Worm (Caenorhabditis elegans) whole organism, late embryonic: ENCODE measurements around the gene F14H8.4.

ENCODE experiments used
- K02D7.2 ChIP-seq: sonication (generic microtip); optimal IDR thresholded peaks from 2 replicates; lab custom pipeline; 2017; ENCODE audit warnings: mild to moderate bottlenecking, missing genetic modification characterization, missing compliant biosample characterization
- K09A11.1 ChIP-seq: sonication (generic microtip); optimal IDR thresholded peaks from 2 replicates; lab custom pipeline; 2017; ENCODE audit warnings: antibody characterized with exemption, mild to moderate bottlenecking, missing genetic modification characterization, missing compliant biosample characterization; ENCODE audit not compliant: insufficient read depth
- Y22D7AL.16 ChIP-seq: sonication (generic microtip); optimal IDR thresholded peaks from 2 replicates; lab custom pipeline; 2016; ENCODE audit warnings: missing genetic modification characterization, missing compliant biosample characterization
- ceh-19 ChIP-seq: fragments of 200-800 bp; sonication (Bioruptor generic); optimal IDR thresholded peaks from 2 replicates; lab custom pipeline; 2018; ENCODE audit warnings: mild to moderate bottlenecking, missing genetic modification characterization, missing compliant biosample characterization
- ceh-22 ChIP-seq: sonication (generic microtip); optimal IDR thresholded peaks from 2 replicates; lab custom pipeline; 2017; ENCODE audit warnings: missing biosample characterization, missing genetic modification characterization
- ceh-31 ChIP-seq: sonication (generic microtip); optimal IDR thresholded peaks from 2 replicates; lab custom pipeline; 2016; ENCODE audit warnings: missing genetic modification characterization, missing compliant biosample characterization
- ceh-34 ChIP-seq: sonication (generic microtip); optimal IDR thresholded peaks from 2 replicates; lab custom pipeline; 2016; ENCODE audit warnings: mild to moderate bottlenecking, missing genetic modification characterization, missing compliant biosample characterization
- ceh-45 ChIP-seq: fragments of 200-800 bp; sonication (Bioruptor generic); IDR thresholded peaks from 2 replicates; pipeline ENCODE4 v1.3.6; 2022; ENCODE audit warnings: missing genetic modification reagents, missing genetic modification characterization, missing compliant biosample characterization
- ceh-48 ChIP-seq: sonication (generic microtip); optimal IDR thresholded peaks from 2 replicates; lab custom pipeline; 2016; ENCODE audit warnings: missing genetic modification characterization, inconsistent platforms, missing compliant biosample characterization
- ceh-9 ChIP-seq: sonication (generic microtip); optimal IDR thresholded peaks from 2 replicates; lab custom pipeline; 2016; ENCODE audit warnings: mild to moderate bottlenecking, missing genetic modification characterization, inconsistent platforms, missing compliant biosample characterization
- elt-2 ChIP-seq: sonication (generic microtip); optimal IDR thresholded peaks from 2 replicates; lab custom pipeline; 2016; ENCODE audit warnings: missing genetic modification reagents, missing genetic modification characterization, missing compliant biosample characterization
- ets-4 ChIP-seq: sonication (generic microtip); optimal IDR thresholded peaks from 2 replicates; lab custom pipeline; 2016; ENCODE audit warnings: missing genetic modification characterization, missing compliant biosample characterization
- eyg-1 ChIP-seq: sonication (generic microtip); optimal IDR thresholded peaks from 2 replicates; lab custom pipeline; 2016; ENCODE audit warnings: missing genotype, missing genetic modification characterization, missing compliant biosample characterization
- fkh-10 ChIP-seq: fragments of 150-350 bp; optimal IDR thresholded peaks from 2 replicates; lab custom pipeline; 2014; ENCODE audit warnings: missing biosample characterization, missing genetic modification reagents, missing genetic modification characterization
- gmeb-2 ChIP-seq: sonication (generic microtip); optimal IDR thresholded peaks from 2 replicates; lab custom pipeline; 2016; ENCODE audit warnings: missing genetic modification characterization, inconsistent platforms, missing compliant biosample characterization
- hlh-13 ChIP-seq: fragments of 200-800 bp; sonication (Bioruptor generic); optimal IDR thresholded peaks from 2 replicates; lab custom pipeline; 2018; ENCODE audit warnings: mild to moderate bottlenecking, missing genetic modification characterization, missing compliant biosample characterization
- hlh-15 ChIP-seq: sonication (generic microtip); optimal IDR thresholded peaks from 2 replicates; lab custom pipeline; 2016; ENCODE audit warnings: missing genetic modification characterization, missing compliant biosample characterization
- hlh-30 ChIP-seq: sonication (generic microtip); optimal IDR thresholded peaks from 2 replicates; lab custom pipeline; 2017; ENCODE audit warnings: antibody characterized with exemption, missing genetic modification characterization, missing compliant biosample characterization; ENCODE audit not compliant: insufficient read depth
- hlh-6 ChIP-seq: sonication (generic microtip); optimal IDR thresholded peaks from 2 replicates; lab custom pipeline; 2016; ENCODE audit warnings: missing genotype, missing genetic modification characterization, missing compliant biosample characterization
- hlh-8 ChIP-seq: sonication (generic microtip); optimal IDR thresholded peaks from 2 replicates; lab custom pipeline; 2016; ENCODE audit warnings: missing genotype, missing genetic modification characterization, missing compliant biosample characterization
- lim-6 ChIP-seq: sonication (generic microtip); optimal IDR thresholded peaks from 2 replicates; lab custom pipeline; 2016; ENCODE audit warnings: missing genetic modification characterization, missing compliant biosample characterization
- lin-11 ChIP-seq: fragments of 200-800 bp; sonication (Bioruptor generic); optimal IDR thresholded peaks from 2 replicates; lab custom pipeline; 2018; ENCODE audit warnings: mild to moderate bottlenecking, missing genetic modification characterization, missing compliant biosample characterization
- madf-2 ChIP-seq: sonication (generic microtip); optimal IDR thresholded peaks from 2 replicates; lab custom pipeline; 2017; ENCODE audit warnings: missing genetic modification characterization, missing compliant biosample characterization
- nfya-1 ChIP-seq: sonication (generic microtip); optimal IDR thresholded peaks from 2 replicates; lab custom pipeline; 2017; ENCODE audit warnings: missing genetic modification characterization, mild to moderate bottlenecking, missing compliant biosample characterization, antibody characterized with exemption, moderate library complexity
- nhr-11 ChIP-seq: fragments of 150-350 bp; optimal IDR thresholded peaks from 2 replicates; lab custom pipeline; 2014; ENCODE audit warnings: missing biosample characterization, missing genetic modification characterization
- nhr-232 ChIP-seq: sonication (generic microtip); optimal IDR thresholded peaks from 2 replicates; lab custom pipeline; 2016; ENCODE audit warnings: missing genetic modification characterization, missing compliant biosample characterization
- npax-4 ChIP-seq: sonication (generic microtip); optimal IDR thresholded peaks from 2 replicates; lab custom pipeline; 2016; ENCODE audit warnings: missing genetic modification characterization, missing compliant biosample characterization
- odd-2 ChIP-seq: sonication (generic microtip); optimal IDR thresholded peaks from 2 replicates; lab custom pipeline; 2017; ENCODE audit warnings: antibody characterized with exemption, mild to moderate bottlenecking, missing genetic modification characterization, missing compliant biosample characterization
- pha-4 ChIP-seq: fragments of 150-350 bp; optimal IDR thresholded peaks from 2 replicates; lab custom pipeline; 2018; ENCODE audit warnings: missing biosample characterization, missing genetic modification reagents, missing genetic modification characterization
- pros-1 ChIP-seq: fragments of 150-350 bp; optimal IDR thresholded peaks from 2 replicates; lab custom pipeline; 2014; ENCODE audit warnings: missing biosample characterization, missing genetic modification reagents, missing genetic modification characterization
- ref-2 ChIP-seq: sonication (generic microtip); optimal IDR thresholded peaks from 2 replicates; lab custom pipeline; 2016; ENCODE audit warnings: missing genetic modification characterization, missing compliant biosample characterization
- sdc-2 ChIP-seq: sonication (generic microtip); optimal IDR thresholded peaks from 2 replicates; lab custom pipeline; 2016; ENCODE audit warnings: missing genotype, missing genetic modification characterization, missing compliant biosample characterization
- unc-42 ChIP-seq: sonication (generic microtip); optimal IDR thresholded peaks from 2 replicates; lab custom pipeline; 2016; ENCODE audit warnings: missing genotype, missing genetic modification characterization, missing compliant biosample characterization
- unc-55 ChIP-seq: sonication (generic microtip); optimal IDR thresholded peaks from 2 replicates; lab custom pipeline; 2017; ENCODE audit warnings: missing biosample characterization, missing genetic modification reagents, missing genetic modification characterization
- unc-86 ChIP-seq: sonication (generic microtip); optimal IDR thresholded peaks from 2 replicates; lab custom pipeline; 2016; ENCODE audit warnings: missing genetic modification characterization, missing compliant biosample characterization
- zip-5 ChIP-seq: sonication (generic microtip); optimal IDR thresholded peaks from 2 replicates; lab custom pipeline; 2016; ENCODE audit warnings: missing genetic modification characterization, missing compliant biosample characterization

The F14H8.4 gene

DNA sequence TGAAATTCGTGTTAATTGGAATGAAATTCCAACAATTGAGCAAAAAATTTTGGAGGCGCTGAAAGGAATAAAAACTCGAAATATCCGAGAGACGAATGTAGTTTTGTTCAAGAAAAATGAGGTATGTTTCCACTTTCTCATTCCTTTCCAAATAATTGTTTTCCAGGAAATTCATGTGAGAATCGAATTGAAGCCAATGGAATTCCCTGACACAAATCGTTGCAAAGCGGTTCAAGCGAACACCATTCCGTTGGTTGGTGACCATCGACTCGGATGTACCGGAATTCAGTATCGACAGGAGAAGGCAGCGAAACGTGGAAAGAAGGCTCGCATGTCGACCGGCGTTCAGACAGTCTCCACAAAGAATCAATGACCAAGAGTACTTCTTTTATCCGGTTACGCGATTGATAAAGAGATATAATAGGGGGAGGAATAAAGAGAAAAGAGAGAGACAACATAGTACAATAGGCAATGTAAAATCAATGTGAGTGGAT, 32.7 kb downstream of the F14H8.4 start:
- TF ChIP-seq madf-2 (tag; lab: Kevin White, UChicago) (no peak), lim-6 (tag; lab: Kevin White, UChicago) (no peak), ceh-48 (tag; lab: Kevin White, UChicago) (no peak), ceh-45 (GFP tag; lab: Robert Waterston, UW) (no peak), K02D7.2 (tag; lab: Kevin White, UChicago) (no peak), ref-2 (tag; lab: Kevin White, UChicago) (no peak), Y22D7AL.16 (no peak), ceh-9 (tag; lab: Kevin White, UChicago) (no peak), hlh-13 (GFP tag; lab: Kevin White, UChicago) (no peak), gmeb-2 (tag; lab: Kevin White, UChicago) (no peak), unc-86 (no peak), hlh-8 (tag; lab: Kevin White, UChicago) (no peak), zip-5 (no peak), nhr-232 (tag; lab: Kevin White, UChicago) (no peak), hlh-15 (tag; lab: Kevin White, UChicago) (no peak)

DNA sequence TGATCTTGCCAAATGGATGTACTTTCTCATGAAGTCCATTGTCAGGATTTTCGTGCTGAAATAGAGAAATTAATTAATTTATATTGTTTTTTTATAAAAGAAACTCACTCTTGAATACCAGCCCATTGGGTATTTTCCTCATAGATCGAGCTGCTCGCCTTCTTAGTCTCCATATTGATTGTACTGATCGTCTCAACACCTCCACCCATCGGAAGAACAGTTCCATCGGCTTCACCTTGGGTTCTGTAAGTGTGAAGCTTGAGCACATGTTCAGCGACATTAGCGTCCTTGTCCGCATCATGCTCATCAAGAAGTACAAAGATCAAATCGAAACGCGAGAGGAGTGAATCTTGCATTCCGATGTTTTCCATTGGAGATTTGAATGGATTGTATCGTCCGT, 34.1 kb downstream of the F14H8.4 start:
- TF ChIP-seq nfya-1 (tag; lab: Kevin White, UChicago), result no peak
- TF ChIP-seq sdc-2 (tag; lab: Kevin White, UChicago), result no peak
- TF ChIP-seq unc-86, result no peak
- TF ChIP-seq eyg-1 (tag; lab: Kevin White, UChicago), result no peak
- TF ChIP-seq pha-4 (tag; lab: Kevin White, UChicago), result no peak
- no peak for TF ChIP-seq pros-1 (tag; lab: Kevin White, UChicago)
- TF ChIP-seq Y22D7AL.16, result no peak
- no peak for TF ChIP-seq nhr-11
- TF ChIP-seq unc-42 (tag; lab: Kevin White, UChicago), result no peak
- no peak for TF ChIP-seq ceh-45 (GFP tag; lab: Robert Waterston, UW)
- no peak for TF ChIP-seq hlh-15 (tag; lab: Kevin White, UChicago)
- TF ChIP-seq ets-4 (tag; lab: Kevin White, UChicago), result no peak
- no peak for TF ChIP-seq gmeb-2 (tag; lab: Kevin White, UChicago)
- no peak for TF ChIP-seq hlh-30
- no peak for TF ChIP-seq fkh-10 (GFP tag; lab: Kevin White, UChicago)
- TF ChIP-seq hlh-6, result no peak
- TF ChIP-seq K09A11.1 (tag; lab: Kevin White, UChicago), result no peak

DNA sequence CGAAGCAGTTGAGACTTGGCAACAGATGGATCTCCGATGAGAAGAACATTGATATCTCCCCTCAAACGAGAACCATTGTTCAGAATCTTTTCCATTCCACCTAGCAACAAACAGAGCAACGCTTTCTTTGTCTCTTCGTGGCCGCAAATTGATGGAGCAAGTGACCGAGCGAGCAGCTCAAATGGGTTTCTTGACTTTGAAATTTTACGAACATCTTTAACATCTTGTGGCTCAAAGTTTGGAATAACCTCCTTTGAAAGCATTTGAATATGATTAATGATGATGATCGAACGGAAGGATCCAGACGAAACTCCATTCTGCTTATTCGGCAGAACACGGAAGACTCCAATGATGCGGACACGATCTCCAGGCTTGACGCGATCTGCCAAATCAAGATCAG, 34.8 kb downstream of the F14H8.4 start:
- TF ChIP-seq pros-1 (tag; lab: Kevin White, UChicago) (no peak), ceh-19 (no peak), ceh-9 (tag; lab: Kevin White, UChicago) (no peak), ceh-22 (tag; lab: Kevin White, UChicago) (no peak), ceh-48 (tag; lab: Kevin White, UChicago) (no peak), sdc-2 (tag; lab: Kevin White, UChicago) (no peak), ceh-34 (tag; lab: Kevin White, UChicago) (no peak), odd-2 (tag; lab: Kevin White, UChicago) (no peak), npax-4 (tag; lab: Kevin White, UChicago) (no peak), elt-2 (tag; lab: Kevin White, UChicago) (no peak), ceh-31 (tag; lab: Kevin White, UChicago) (no peak)

DNA sequence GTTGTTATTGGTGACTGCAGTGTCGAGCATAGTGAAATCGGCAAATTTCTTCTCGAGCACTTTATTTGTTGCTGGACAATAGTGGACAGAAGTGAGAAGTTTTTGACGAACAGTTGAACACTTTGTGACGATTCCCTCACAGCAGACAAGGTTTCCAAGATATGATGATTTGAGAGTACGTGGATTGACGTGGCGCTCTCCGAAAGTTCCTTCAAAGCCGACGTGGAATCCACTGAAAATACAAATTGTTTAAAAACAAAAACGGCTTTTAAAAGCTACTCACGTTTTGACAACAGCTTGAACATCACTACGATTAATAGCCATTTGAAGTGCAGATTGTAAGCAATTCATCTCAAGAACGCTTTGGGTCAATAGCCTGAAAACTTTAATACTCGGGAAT, 35.3 kb downstream of the F14H8.4 start:
- TF ChIP-seq lin-11 (tag; lab: Kevin White, UChicago) (no peak), ceh-48 (tag; lab: Kevin White, UChicago) (no peak), unc-55 (GFP tag; lab: Kevin White, UChicago) (no peak)
